Fruit fly (Drosophila melanogaster): ENCODE results near the gene Tmtc1.

The Tmtc1 gene

DNA sequence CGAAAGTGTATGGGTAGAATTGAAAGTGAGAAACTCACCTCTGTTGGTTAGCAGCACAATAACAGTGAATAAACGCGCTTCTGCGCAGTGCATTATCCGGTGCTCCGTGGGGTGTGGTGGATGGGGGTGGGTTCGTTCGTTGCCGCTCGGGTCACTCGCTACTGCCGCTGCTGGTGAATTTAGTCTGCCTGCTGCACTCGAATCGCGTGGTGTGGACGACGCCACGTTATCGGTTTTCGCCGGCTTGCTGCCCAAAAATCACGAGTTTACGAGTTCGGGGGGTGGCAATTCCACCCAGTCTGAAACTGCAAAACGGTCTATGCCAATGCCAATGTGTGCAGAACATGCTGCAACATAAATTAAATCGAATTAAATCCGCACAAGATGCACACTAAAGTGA lies at the start of gene Tmtc1:
TSS of gene Tmtc1 (plus strand) at position 182 of the 400 bp plus-strand sequence.
- TF ChIP-seq HLH4C (GFP tag; IDR thresholded peaks at IDR 0.05; ENCODE audit: partially characterized antibody) (no peak), CG42726 (GFP tag; IDR thresholded peaks at IDR 0.05; ENCODE audit: partially characterized antibody) (peak; percentile 33; the same call in 1 of the 2 replicates), Jarid2 (GFP tag; optimal IDR thresholded peaks at IDR 0.05) (peak; percentile 65), Oaz (GFP tag; IDR thresholded peaks at IDR 0.05) (no peak), Neu2 (GFP tag; optimal IDR thresholded peaks at IDR 0.05; ENCODE audit: borderline replicate concordance) (no peak), CG12155 (GFP tag; optimal IDR thresholded peaks at IDR 0.05) (peak; percentile 74), zen2 (GFP tag; IDR thresholded peaks at IDR 0.05; ENCODE audit: partially characterized antibody) (peak; percentile 22; the same call in 1 of the 3 replicates), Deaf1 (tag; optimal IDR thresholded peaks at IDR 0.05) (peak; percentile 93), slbo (GFP tag; IDR thresholded peaks at IDR 0.05) (0 out of 2 replicates have a peak, but pooled peaks have one; percentile 13), Bgb (GFP tag; IDR thresholded peaks at IDR 0.05; ENCODE audit: partially characterized antibody) (peak; percentile 21; the same call in 1 of the 2 replicates), vvl (GFP tag; IDR thresholded peaks at IDR 0.05) (0 out of 2 replicates have a peak, but pooled peaks have one; percentile 19), amos (GFP tag; IDR thresholded peaks at IDR 0.05; ENCODE audit: partially characterized antibody) (peak; percentile 38; the same call in 1 of the 2 replicates), chinmo (GFP tag; IDR thresholded peaks at IDR 0.05; ENCODE audit: partially characterized antibody) (0 out of 4 replicates have a peak, but pooled peaks have one; percentile 19), Bteb2 (GFP tag; optimal IDR thresholded peaks at IDR 0.05) (no peak), Med (GFP tag) (peak; percentile 44), CG10267 (tag; optimal IDR thresholded peaks at IDR 0.05) (no peak), Scr (GFP tag; IDR thresholded peaks at IDR 0.05; ENCODE audit: partially characterized antibody) (no peak), CG10565 (GFP tag; optimal IDR thresholded peaks at IDR 0.05) (no peak), CG34422 (GFP tag; IDR thresholded peaks at IDR 0.05) (peak; percentile 8; the same call in 1 of the 3 replicates), ewg (GFP tag; optimal IDR thresholded peaks at IDR 0.05) (peak; percentile 89), zfh1 (GFP tag; IDR thresholded peaks at IDR 0.05) (0 out of 3 replicates have a peak, but pooled peaks have one; percentile 10), gcm (GFP tag; optimal IDR thresholded peaks at IDR 0.05) (no peak)

DNA sequence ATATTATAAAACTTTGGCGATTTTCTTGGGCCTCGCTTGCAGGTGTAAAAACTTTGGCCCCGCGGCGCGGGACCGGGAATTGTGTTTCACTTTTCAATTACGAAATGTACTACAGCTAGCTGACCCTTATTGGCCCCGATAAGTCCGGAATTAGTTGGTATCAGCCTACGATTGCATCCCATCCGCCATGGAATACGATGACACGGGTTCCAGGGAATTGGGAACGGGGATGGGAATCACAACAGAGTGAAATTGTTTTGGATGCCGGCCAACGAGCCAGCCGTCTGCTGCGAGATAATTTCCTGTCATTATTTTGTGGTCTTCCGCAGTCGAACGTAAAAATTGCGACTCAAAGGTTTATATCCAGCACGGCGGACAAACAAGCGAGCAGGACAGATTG lies 48.8 kb upstream of the Tmtc1 start:
- TF ChIP-seq ap (GFP tag; IDR thresholded peaks at IDR 0.05) (no peak), CG16779 (GFP tag; IDR thresholded peaks at IDR 0.05) (no peak), Ets65A (GFP tag) (peak; percentile 92)

DNA sequence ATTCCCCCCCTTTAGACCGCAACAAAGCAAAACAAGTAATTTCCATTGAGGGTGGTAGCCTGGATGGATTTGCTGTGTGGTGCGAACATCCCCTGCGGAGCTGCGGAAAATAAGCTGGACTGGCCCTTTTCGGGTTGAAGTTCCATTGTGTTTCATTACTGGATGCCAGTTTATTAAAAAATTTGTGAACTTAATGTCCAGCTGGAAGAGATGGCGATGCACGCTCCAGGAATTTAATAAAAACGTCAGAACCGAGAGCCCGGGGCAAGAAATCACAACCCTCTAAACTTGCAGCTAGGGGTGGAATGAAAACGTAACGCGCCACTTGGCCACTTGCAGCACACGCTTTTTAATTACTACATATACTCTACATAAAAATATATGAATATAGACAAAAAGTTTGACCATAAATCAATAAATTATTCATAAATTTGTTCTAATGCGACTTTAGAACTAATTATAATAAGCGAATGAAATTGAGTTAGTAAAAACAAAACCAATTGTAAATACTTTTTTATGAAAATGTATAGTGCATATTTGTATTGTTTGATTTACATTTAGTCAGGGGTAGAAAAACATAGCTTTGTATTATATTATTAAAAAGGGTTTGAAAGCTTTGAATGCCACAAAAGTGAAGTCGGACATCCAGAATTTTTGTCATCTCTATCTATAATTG lies 41.1 kb upstream of the Tmtc1 start:
- TF ChIP-seq CG7839 (tag; optimal IDR thresholded peaks at IDR 0.05) (no peak), Oli (tag; optimal IDR thresholded peaks at IDR 0.05) (peak; percentile 36), CG8924 (tag; optimal IDR thresholded peaks at IDR 0.05) (peak; percentile 50), Dek (tag; optimal IDR thresholded peaks at IDR 0.05) (no peak), dm (GFP tag; optimal IDR thresholded peaks at IDR 0.05) (no peak), CG15601 (tag; optimal IDR thresholded peaks at IDR 0.05) (peak; percentile 44), CG12391 (tag; optimal IDR thresholded peaks at IDR 0.05) (peak; percentile 45), Mes4 (GFP tag; optimal IDR thresholded peaks at IDR 0.05) (no peak), CG11504 (tag; optimal IDR thresholded peaks at IDR 0.05) (peak; percentile 58), ind (GFP tag; optimal IDR thresholded peaks at IDR 0.05) (no peak), sd (tag; optimal IDR thresholded peaks at IDR 0.05) (peak; percentile 68), bsh (GFP tag; optimal IDR thresholded peaks at IDR 0.05) (peak in 1 of 2 experiments; percentile 58), Hey (tag; optimal IDR thresholded peaks at IDR 0.05) (peak; percentile 21), CG7556 (GFP tag; optimal IDR thresholded peaks at IDR 0.05) (peak; percentile 42), trem (tag; optimal IDR thresholded peaks at IDR 0.05) (no peak), Hand (GFP tag; optimal IDR thresholded peaks at IDR 0.05) (no peak), ci (GFP tag; IDR thresholded peaks at IDR 0.05) (no peak), CG15269 (tag; optimal IDR thresholded peaks at IDR 0.05) (peak; percentile 1), gem (tag; optimal IDR thresholded peaks at IDR 0.05) (peak; percentile 72), CG9797 (GFP tag; optimal IDR thresholded peaks at IDR 0.05) (no peak), row (GFP tag; IDR thresholded peaks at IDR 0.05) (0 out of 3 replicates have a peak, but pooled peaks have one; percentile 33), CG10565 (GFP tag; optimal IDR thresholded peaks at IDR 0.05) (no peak)
